Worm (Caenorhabditis elegans): ENCODE measurements around the gene T08B1.1.

- TF ChIP-seq egl-27 (tag; optimal IDR thresholded peaks at IDR 0.05) (no peak), pqm-1 (tag; optimal IDR thresholded peaks at IDR 0.05) (no peak), nhr-23 (tag; optimal IDR thresholded peaks at IDR 0.05) (no peak), nhr-43 (tag; optimal IDR thresholded peaks at IDR 0.05; ENCODE audit: poor library complexity, severe bottlenecking) (no peak), skn-1 (tag; optimal IDR thresholded peaks at IDR 0.05) (no peak), ama-1 (optimal IDR thresholded peaks at IDR 0.05) (no peak), nhr-77 (tag; optimal IDR thresholded peaks at IDR 0.05) (no peak), lin-39 (tag; optimal IDR thresholded peaks at IDR 0.05) (no peak), zag-1 (tag; optimal IDR thresholded peaks at IDR 0.05) (no peak), nhr-237 (tag; optimal IDR thresholded peaks at IDR 0.05) (no peak), unc-62 (GFP tag; optimal IDR thresholded peaks at IDR 0.05) (no peak), nhr-76 (tag; optimal IDR thresholded peaks at IDR 0.05) (no peak), fos-1 (tag; optimal IDR thresholded peaks at IDR 0.05) (no peak)
Observed at ce11 chrV:2030661-2031060, 43.8 kb upstream of the T08B1.1 start.
